Worm (Caenorhabditis elegans) whole organism, young adult: Measurements from ENCODE around the gene Y55B1AR.2.

Experiments
- B0035.1 ChIP-seq: sonication (generic microtip); optimal IDR thresholded peaks from 2 replicates; lab custom pipeline; 2016; ENCODE audit warnings: missing genetic modification characterization, mild to moderate bottlenecking, missing compliant biosample characterization, missing genotype, missing genetic modification reagents
- B0261.1 ChIP-seq: sonication (generic microtip); optimal IDR thresholded peaks from 2 replicates; lab custom pipeline; 2016; ENCODE audit warnings: mild to moderate bottlenecking, missing genetic modification characterization, moderate library complexity, missing compliant biosample characterization
- B0336.3 ChIP-seq: fragments of 200-800 bp; sonication (Bioruptor generic); IDR thresholded peaks from 2 replicates; pipeline ENCODE4 v1.3.6; 2022; ENCODE audit warnings: missing genetic modification characterization, missing compliant biosample characterization
- C06A6.2 ChIP-seq: fragments of 200-800 bp; sonication (Bioruptor generic); conservative IDR thresholded peaks from 2 replicates; pipeline ENCODE4 v1.3.6; 2022; ENCODE audit warnings: missing genetic modification characterization, missing compliant biosample characterization
- D2030.7 ChIP-seq: fragments of 200-800 bp; sonication (Bioruptor generic); IDR thresholded peaks from 2 replicates; pipeline ENCODE4 v1.3.6; 2022; ENCODE audit warnings: missing genetic modification reagents, missing genetic modification characterization, missing compliant biosample characterization
- F55B11.4 ChIP-seq: sonication (generic microtip); optimal IDR thresholded peaks from 2 replicates; lab custom pipeline; 2016; ENCODE audit warnings: missing compliant biosample characterization, missing genetic modification characterization, borderline replicate concordance; ENCODE audit not compliant: insufficient read depth
- F57A8.1 ChIP-seq: fragments of 200-800 bp; sonication (Bioruptor generic); optimal IDR thresholded peaks from 2 replicates; lab custom pipeline; 2018; ENCODE audit warnings: mild to moderate bottlenecking, missing genetic modification characterization, moderate library complexity, missing compliant biosample characterization
- K11D2.4 ChIP-seq: fragments of 200-800 bp; sonication (Bioruptor generic); IDR thresholded peaks from 2 replicates; pipeline ENCODE4 v1.3.6; 2022; ENCODE audit warnings: missing genetic modification reagents, missing genetic modification characterization, missing compliant biosample characterization
- Y53G8AR.9 ChIP-seq: fragments of 200-800 bp; sonication (Bioruptor generic); conservative IDR thresholded peaks from 2 replicates; pipeline ENCODE4 v1.3.6; 2022; ENCODE audit warnings: missing genetic modification reagents, missing genetic modification characterization, missing compliant biosample characterization
- Y67H2A.10 ChIP-seq: fragments of 200-800 bp; sonication (Bioruptor generic); conservative IDR thresholded peaks from 2 replicates; pipeline ENCODE4 v1.3.6; 2022; ENCODE audit warnings: missing genetic modification reagents, missing genetic modification characterization, missing compliant biosample characterization
- ZK185.1 ChIP-seq: sonication (generic microtip); optimal IDR thresholded peaks from 2 replicates; lab custom pipeline; 2016; ENCODE audit warnings: mild to moderate bottlenecking, missing genetic modification characterization, missing compliant biosample characterization; ENCODE audit not compliant: poor library complexity, severe bottlenecking
- akir-1 ChIP-seq: fragments of 200-800 bp; sonication (Bioruptor generic); optimal IDR thresholded peaks from 2 replicates; lab custom pipeline; 2018; ENCODE audit warnings: mild to moderate bottlenecking, missing genetic modification characterization, moderate library complexity, missing compliant biosample characterization
- athp-1 ChIP-seq: sonication (generic microtip); optimal IDR thresholded peaks from 2 replicates; lab custom pipeline; 2017; ENCODE audit warnings: mild to moderate bottlenecking, missing genetic modification characterization, missing compliant biosample characterization
- attf-3 ChIP-seq: fragments of 200-800 bp; sonication (Bioruptor generic); conservative IDR thresholded peaks from 2 replicates; pipeline ENCODE4 v1.3.6; 2022; ENCODE audit warnings: missing genetic modification reagents, missing genetic modification characterization, missing compliant biosample characterization
- attf-5 ChIP-seq: fragments of 200-800 bp; sonication (Bioruptor generic); optimal IDR thresholded peaks from 2 replicates; lab custom pipeline; 2018; ENCODE audit warnings: mild to moderate bottlenecking, missing genetic modification characterization, missing compliant biosample characterization
- bed-2 ChIP-seq: fragments of 200-800 bp; sonication (Bioruptor generic); IDR thresholded peaks from 2 replicates; pipeline ENCODE4 v1.3.6; 2022; ENCODE audit warnings: missing genetic modification reagents, missing genetic modification characterization, missing compliant biosample characterization
- cebp-1 ChIP-seq, 2 experiments: fragments of 200-800 bp in 1 of 2; sonication (Bioruptor generic) in 1 of 2; sonication (generic microtip) in 1 of 2; IDR thresholded peaks in 1 of 2; optimal IDR thresholded peaks in 1 of 2; 2 replicates each; pipeline versions ENCODE4 v1.3.6 to Lab custom; 2017 to 2022; ENCODE audit warnings: missing compliant biosample characterization in 2 of 2, missing genetic modification characterization in 2 of 2, mild to moderate bottlenecking in 1 of 2, missing genetic modification reagents in 1 of 2, moderate library complexity in 1 of 2
- ceh-27 ChIP-seq: fragments of 200-800 bp; sonication (Bioruptor generic); optimal IDR thresholded peaks from 2 replicates; lab custom pipeline; 2018; ENCODE audit warnings: mild to moderate bottlenecking, missing genetic modification characterization, moderate library complexity, missing compliant biosample characterization
- ceh-40 ChIP-seq: fragments of 200-800 bp; sonication (Bioruptor generic); IDR thresholded peaks from 2 replicates; pipeline ENCODE4 v1.3.6; 2022; ENCODE audit warnings: missing genetic modification characterization, missing compliant biosample characterization
- die-1 ChIP-seq: sonication (generic microtip); optimal IDR thresholded peaks from 2 replicates; lab custom pipeline; 2016; ENCODE audit warnings: missing genotype, mild to moderate bottlenecking, missing genetic modification characterization, missing compliant biosample characterization
- efl-1 ChIP-seq: fragments of 150-350 bp; optimal IDR thresholded peaks from 2 replicates; lab custom pipeline; 2014; ENCODE audit warnings: missing biosample characterization, missing genetic modification reagents, missing genetic modification characterization
- egrh-3 ChIP-seq: fragments of 200-800 bp; sonication (Bioruptor generic); IDR thresholded peaks from 2 replicates; pipeline ENCODE4 v1.3.6; 2022; ENCODE audit warnings: missing genetic modification reagents, missing genetic modification characterization, missing compliant biosample characterization
- fkh-3 ChIP-seq: sonication (generic microtip); optimal IDR thresholded peaks from 2 replicates; lab custom pipeline; 2016; ENCODE audit warnings: mild to moderate bottlenecking, missing genetic modification characterization, missing compliant biosample characterization
- gei-17 ChIP-seq: fragments of 200-800 bp; sonication (Bioruptor generic); optimal IDR thresholded peaks from 2 replicates; lab custom pipeline; 2018; ENCODE audit warnings: mild to moderate bottlenecking, missing genetic modification characterization, missing compliant biosample characterization
- hmg-1.2 ChIP-seq: fragments of 200-800 bp; sonication (Bioruptor generic); IDR thresholded peaks from 2 replicates; pipeline ENCODE4 v1.3.6; 2022; ENCODE audit warnings: missing genetic modification reagents, missing genetic modification characterization, missing compliant biosample characterization
- hrde-1 ChIP-seq: sonication (generic microtip); optimal IDR thresholded peaks from 2 replicates; lab custom pipeline; 2016; ENCODE audit warnings: missing genetic modification characterization, mild to moderate bottlenecking, missing compliant biosample characterization, moderate library complexity, missing genotype, missing genetic modification reagents, borderline replicate concordance
- let-526 ChIP-seq: fragments of 200-800 bp; sonication (Bioruptor generic); IDR thresholded peaks from 2 replicates; pipeline ENCODE4 v1.3.6; 2022; ENCODE audit warnings: missing genetic modification reagents, missing genetic modification characterization, missing compliant biosample characterization
- lin-40 ChIP-seq: sonication (generic microtip); optimal IDR thresholded peaks from 2 replicates; lab custom pipeline; 2016; ENCODE audit warnings: missing genetic modification characterization, mild to moderate bottlenecking, missing compliant biosample characterization, missing genotype, missing genetic modification reagents
- lir-1 ChIP-seq: fragments of 200-800 bp; sonication (Bioruptor generic); conservative IDR thresholded peaks from 2 replicates; pipeline ENCODE4 v1.3.6; 2022; ENCODE audit warnings: missing genetic modification reagents, missing genetic modification characterization, missing compliant biosample characterization
- lsl-1 ChIP-seq: fragments of 200-800 bp; sonication (Bioruptor generic); optimal IDR thresholded peaks from 2 replicates; lab custom pipeline; 2018; ENCODE audit warnings: mild to moderate bottlenecking, missing genetic modification characterization, moderate library complexity, missing compliant biosample characterization
- madf-6 ChIP-seq: fragments of 200-800 bp; sonication (Bioruptor generic); IDR thresholded peaks from 2 replicates; pipeline ENCODE4 v1.3.6; 2022; ENCODE audit warnings: missing genetic modification reagents, missing genetic modification characterization, missing compliant biosample characterization
- mcd-1 ChIP-seq: fragments of 200-800 bp; sonication (Bioruptor generic); IDR thresholded peaks from 2 replicates; pipeline ENCODE4 v1.3.6; 2022; ENCODE audit warnings: missing genetic modification reagents, missing genetic modification characterization, missing compliant biosample characterization
- nfya-1 ChIP-seq: sonication (generic microtip); optimal IDR thresholded peaks from 2 replicates; lab custom pipeline; 2017; ENCODE audit warnings: antibody characterized with exemption, missing compliant biosample characterization, missing genetic modification characterization, borderline replicate concordance; ENCODE audit not compliant: insufficient read depth
- nfyb-1 ChIP-seq: fragments of 200-800 bp; sonication (Bioruptor generic); IDR thresholded peaks from 2 replicates; pipeline ENCODE4 v1.3.6; 2022; ENCODE audit warnings: missing genetic modification reagents, missing genetic modification characterization, missing compliant biosample characterization
- nhr-179 ChIP-seq: sonication (generic microtip); optimal IDR thresholded peaks from 2 replicates; lab custom pipeline; 2016; ENCODE audit warnings: mild to moderate bottlenecking, missing genetic modification characterization, missing compliant biosample characterization
- pbrm-1 ChIP-seq: fragments of 200-800 bp; sonication (Bioruptor generic); IDR thresholded peaks from 2 replicates; pipeline ENCODE4 v1.3.6; 2022; ENCODE audit warnings: missing genetic modification reagents, missing genetic modification characterization, missing compliant biosample characterization
- snpc-3.4 ChIP-seq: sonication (generic microtip); optimal IDR thresholded peaks from 2 replicates; lab custom pipeline; 2017; ENCODE audit warnings: missing genetic modification characterization, mild to moderate bottlenecking, missing compliant biosample characterization, antibody characterized with exemption, moderate library complexity, missing genotype, missing genetic modification reagents
- tbp1 ChIP-seq: fragments of 200-800 bp; sonication (Bioruptor generic); optimal IDR thresholded peaks from 2 replicates; lab custom pipeline; 2018; ENCODE audit warnings: mild to moderate bottlenecking, missing genetic modification characterization, missing compliant biosample characterization
- tbx-9 ChIP-seq: sonication (generic microtip); optimal IDR thresholded peaks from 2 replicates; lab custom pipeline; 2016; ENCODE audit warnings: borderline replicate concordance, missing genetic modification characterization, inconsistent platforms, missing compliant biosample characterization
- tlf-1 ChIP-seq: fragments of 200-800 bp; sonication (Bioruptor generic); optimal IDR thresholded peaks from 2 replicates; lab custom pipeline; 2018; ENCODE audit warnings: mild to moderate bottlenecking, missing genetic modification characterization, missing compliant biosample characterization
- zfh-2 ChIP-seq: fragments of 200-800 bp; sonication (Bioruptor generic); conservative IDR thresholded peaks from 2 replicates; pipeline ENCODE4 v1.3.6; 2022; ENCODE audit warnings: missing genetic modification reagents, missing genetic modification characterization, missing compliant biosample characterization
- zim-3 ChIP-seq: sonication (generic microtip); optimal IDR thresholded peaks from 2 replicates; lab custom pipeline; 2017; ENCODE audit warnings: mild to moderate bottlenecking, missing genetic modification characterization, moderate library complexity, missing compliant biosample characterization
- ztf-18 ChIP-seq: sonication (generic microtip); optimal IDR thresholded peaks from 2 replicates; lab custom pipeline; 2016; ENCODE audit warnings: missing genotype, mild to moderate bottlenecking, missing genetic modification characterization, missing compliant biosample characterization

The Y55B1AR.2 gene

ce11 chrIII:636067-636466 is 37.5 kb upstream of the Y55B1AR.2 start, which contains the start of gene T19C3.7:
TSS of gene T19C3.7 (minus strand) at chrIII:636167.
- TF ChIP-seq ceh-27 (GFP tag; lab: Kevin White, UChicago) = no peak
- TF ChIP-seq, all 124 proteins: peak for 0

ce11 chrIII:634618-635017 is 36.0 kb upstream of the Y55B1AR.2 start, which contains the start of gene fem-2:
TSS of gene fem-2 (minus strand) at chrIII:634626.
- TF ChIP-seq F57A8.1 (GFP tag; lab: Kevin White, UChicago) = no peak
- TF ChIP-seq bed-2 = no peak
- no peak for TF ChIP-seq Y53G8AR.9
- TF ChIP-seq C06A6.2 (GFP tag; lab: Robert Waterston, UW) = no peak
- no peak for TF ChIP-seq cebp-1 (GFP tag; IDR thresholded peaks at IDR 0.05; lab: Robert Waterston, UW)
- TF ChIP-seq cebp-1 (tag; optimal IDR thresholded peaks at IDR 0.05; lab: Kevin White, UChicago) = peak; percentile 26
- TF ChIP-seq tbx-9 = no peak
- no peak for TF ChIP-seq madf-6
- no peak for TF ChIP-seq attf-3 (GFP tag; lab: Robert Waterston, UW)
- TF ChIP-seq egrh-3 = no peak
- no peak for TF ChIP-seq snpc-3.4 (tag; lab: Kevin White, UChicago)
- no peak for TF ChIP-seq F55B11.4
- peak; percentile 35 for TF ChIP-seq lsl-1
- TF ChIP-seq die-1 (tag; lab: Kevin White, UChicago) = no peak
- TF ChIP-seq B0035.1 (tag; lab: Kevin White, UChicago) = no peak
- TF ChIP-seq hrde-1 (tag; lab: Kevin White, UChicago) = no peak
- TF ChIP-seq nhr-179 (tag; lab: Kevin White, UChicago) = no peak
- TF ChIP-seq let-526 = no peak
- no peak for TF ChIP-seq fkh-3 (tag; lab: Kevin White, UChicago)
- TF ChIP-seq K11D2.4 (GFP tag; lab: Robert Waterston, UW) = no peak
- peak; percentile 66 for TF ChIP-seq mcd-1 (GFP tag; lab: Robert Waterston, UW)
- TF ChIP-seq lir-1 (GFP tag; lab: Robert Waterston, UW) = no peak
- TF ChIP-seq Y67H2A.10 (GFP tag; lab: Robert Waterston, UW) = no peak
- TF ChIP-seq pbrm-1 (GFP tag; lab: Robert Waterston, UW) = no peak
- no peak for TF ChIP-seq zfh-2 (GFP tag; lab: Robert Waterston, UW)
- TF ChIP-seq D2030.7 (GFP tag; lab: Robert Waterston, UW) = peak; percentile 28; the same call in 1 of the 2 replicates
- TF ChIP-seq tbp1 (GFP tag; lab: Kevin White, UChicago) = no peak
- peak; percentile 2 for TF ChIP-seq attf-5 (GFP tag; lab: Kevin White, UChicago)
- no peak for TF ChIP-seq ceh-40 (GFP tag; lab: Robert Waterston, UW)
- TF ChIP-seq nfyb-1 = no peak
- TF ChIP-seq efl-1 (GFP tag; lab: Kevin White, UChicago) = peak; percentile 36
- no peak for TF ChIP-seq gei-17 (GFP tag; lab: Kevin White, UChicago)
- peak; percentile 31 for TF ChIP-seq lin-40 (tag; lab: Kevin White, UChicago)
- TF ChIP-seq ztf-18 (tag; lab: Kevin White, UChicago) = peak; percentile 91
- no peak for TF ChIP-seq zim-3
- TF ChIP-seq athp-1 (tag; lab: Kevin White, UChicago) = no peak
- no peak for TF ChIP-seq ZK185.1
- no peak for TF ChIP-seq nfya-1 (tag; lab: Kevin White, UChicago)
- no peak for TF ChIP-seq tlf-1
- TF ChIP-seq akir-1 (GFP tag; lab: Kevin White, UChicago) = no peak
- TF ChIP-seq hmg-1.2 (GFP tag; lab: Robert Waterston, UW) = peak; percentile 13; the same call in 1 of the 2 replicates
- TF ChIP-seq B0336.3 (GFP tag; lab: Robert Waterston, UW) = no peak
- no peak for TF ChIP-seq B0261.1 (tag; lab: Kevin White, UChicago)
- TF ChIP-seq, all 124 proteins: peak for 9
